Fruit fly (Drosophila melanogaster): ENCODE measurements around the gene CG8578.

The CG8578 gene

DNA sequence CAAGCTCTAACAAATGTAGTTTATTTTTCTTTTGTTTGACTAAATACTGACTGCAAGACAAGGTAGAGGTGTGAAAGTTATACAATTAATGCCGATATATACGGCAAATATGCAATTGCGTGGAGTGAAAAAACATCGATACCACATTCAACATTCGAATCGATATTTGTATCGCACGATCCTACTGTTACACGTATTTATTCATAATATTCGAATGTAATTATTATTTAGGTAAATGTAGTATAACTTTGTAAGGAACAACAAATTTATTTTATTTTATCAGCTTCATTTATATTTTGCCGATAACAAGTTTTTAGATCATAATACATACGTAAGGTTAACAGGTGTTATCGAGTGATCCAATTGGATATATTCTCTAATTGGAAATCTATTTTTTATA lies 8.9 kb upstream of the CG8578 start, which contains the start of gene Chc:
Gene Chc, minus strand, starts transcription at position 98 of the 400 bp plus-strand sequence.
- peak; percentile 88 for TF ChIP-seq CG2129 (GFP tag; IDR thresholded peaks at IDR 0.05; ENCODE audit: partially characterized antibody)
- no peak for TF ChIP-seq CG4360 (GFP tag; IDR thresholded peaks at IDR 0.05)
- no peak for TF ChIP-seq Hmx (GFP tag; optimal IDR thresholded peaks at IDR 0.05)
- peak; percentile 4 for TF ChIP-seq CG2712 (tag; optimal IDR thresholded peaks at IDR 0.05)
- TF ChIP-seq sens (GFP tag): peak; percentile 57
- no peak for TF ChIP-seq dysf (GFP tag; IDR thresholded peaks at IDR 0.05)
- TF ChIP-seq peb (GFP tag; IDR thresholded peaks at IDR 0.05): no peak
- no peak for TF ChIP-seq CG18476 (GFP tag; optimal IDR thresholded peaks at IDR 0.05)
- TF ChIP-seq sd (tag; optimal IDR thresholded peaks at IDR 0.05): peak; percentile 69
- no peak for TF ChIP-seq Oli (tag; optimal IDR thresholded peaks at IDR 0.05)
- TF ChIP-seq Bgb (GFP tag; IDR thresholded peaks at IDR 0.05; ENCODE audit: partially characterized antibody): peak; percentile 98
- TF ChIP-seq CG32767 (GFP tag; IDR thresholded peaks at IDR 0.05): no peak
- TF ChIP-seq CG32532 (GFP tag; IDR thresholded peaks at IDR 0.05): no peak
- no peak for TF ChIP-seq CG7372 (GFP tag; IDR thresholded peaks at IDR 0.05)
- no peak for TF ChIP-seq dmrt99B (tag; optimal IDR thresholded peaks at IDR 0.05)
- no peak for TF ChIP-seq zf30C (GFP tag; optimal IDR thresholded peaks at IDR 0.05)
- TF ChIP-seq stwl (tag; optimal IDR thresholded peaks at IDR 0.05): peak; percentile 60
- TF ChIP-seq CG30020 (tag; optimal IDR thresholded peaks at IDR 0.05): peak; percentile 68
- peak; percentile 98 for TF ChIP-seq Opbp (GFP tag; IDR thresholded peaks at IDR 0.05; ENCODE audit: partially characterized antibody)
- no peak for TF ChIP-seq Mad (GFP tag; optimal IDR thresholded peaks at IDR 0.05)
- TF ChIP-seq hbn (GFP tag; IDR thresholded peaks at IDR 0.05; ENCODE audit: partially characterized antibody): peak; percentile 94
- TF ChIP-seq yki (optimal IDR thresholded peaks at IDR 0.05): no peak
- peak; percentile 30 for TF ChIP-seq Ets97D (GFP tag; optimal IDR thresholded peaks at IDR 0.05)
- TF ChIP-seq CG17385 (GFP tag; optimal IDR thresholded peaks at IDR 0.05): no peak
- TF ChIP-seq CG9817 (tag; optimal IDR thresholded peaks at IDR 0.05): no peak
- no peak for TF ChIP-seq slou (GFP tag; optimal IDR thresholded peaks at IDR 0.05)
- no peak for TF ChIP-seq Camta (GFP tag; optimal IDR thresholded peaks at IDR 0.05)
- peak; percentile 90 for TF ChIP-seq CG3995 (GFP tag; optimal IDR thresholded peaks at IDR 0.05)
- TF ChIP-seq Atf3 (GFP tag; optimal IDR thresholded peaks at IDR 0.05): no peak
- TF ChIP-seq gro (GFP tag; optimal IDR thresholded peaks at IDR 0.05): no peak
- TF ChIP-seq Myb (GFP tag; optimal IDR thresholded peaks at IDR 0.05): peak; percentile 40
- TF ChIP-seq btn (GFP tag; optimal IDR thresholded peaks at IDR 0.05): no peak
- no peak for TF ChIP-seq CG9609 (GFP tag; optimal IDR thresholded peaks at IDR 0.05)
- no peak for TF ChIP-seq sug (tag; optimal IDR thresholded peaks at IDR 0.05)
- TF ChIP-seq E2f2 (GFP tag; IDR thresholded peaks at IDR 0.05): peak; percentile 50; the same call in 1 of the 2 replicates
- TF ChIP-seq Sry-β (GFP tag; optimal IDR thresholded peaks at IDR 0.05): no peak
- peak; percentile 13 for TF ChIP-seq Max (GFP tag; optimal IDR thresholded peaks at IDR 0.05)
- peak; percentile 44 for TF ChIP-seq trem (tag; optimal IDR thresholded peaks at IDR 0.05)
- peak; percentile 37 for TF ChIP-seq gfzf (GFP tag; optimal IDR thresholded peaks at IDR 0.05)
- TF ChIP-seq sqz (GFP tag; optimal IDR thresholded peaks at IDR 0.05): no peak
- no peak for TF ChIP-seq CG3726 (GFP tag; IDR thresholded peaks at IDR 0.05)
- no peak for TF ChIP-seq Hey (tag; optimal IDR thresholded peaks at IDR 0.05)
- TF ChIP-seq pzg (GFP tag; optimal IDR thresholded peaks at IDR 0.05): peak; percentile 78
- no peak for TF ChIP-seq CG3065 (GFP tag; optimal IDR thresholded peaks at IDR 0.05)
- no peak for TF ChIP-seq CG16779 (GFP tag; IDR thresholded peaks at IDR 0.05)
- TF ChIP-seq sima (GFP tag; optimal IDR thresholded peaks at IDR 0.05): no peak
- peak; percentile 3 for TF ChIP-seq CG12391 (tag; optimal IDR thresholded peaks at IDR 0.05)
- no peak for TF ChIP-seq oc (tag; optimal IDR thresholded peaks at IDR 0.05)
- TF ChIP-seq jing (GFP tag; optimal IDR thresholded peaks at IDR 0.05): no peak
- no peak for TF ChIP-seq sr (GFP tag; IDR thresholded peaks at IDR 0.05)
- no peak for TF ChIP-seq ham (GFP tag; IDR thresholded peaks at IDR 0.05)
- no peak for TF ChIP-seq Blimp-1 (GFP tag; optimal IDR thresholded peaks at IDR 0.05)

All from whole organism, embryonic.